In genomic region chrX:15230394-15230968, ce11 we compare ENCODE assay signal across 5 worm cellular contexts.
TF ChIP-seq lines count a peak whose summit lies in the region.

Gene H03A11.2 (minus strand): TSS chrX:15230645.

TF ChIP-seq in whole organism, L1 larva, 84 proteins besides CTCF, POLR2A, EP300 and RAD21:
- TF ChIP-seq efl-1 (optimal IDR thresholded peaks at IDR 0.05; lab: Kevin White, UChicago), result no peak
- peak in 1 of 2 experiments; percentile 84 for TF ChIP-seq efl-1 (GFP tag; optimal IDR thresholded peaks at IDR 0.05 in 1 of 2; lab: Kevin White, UChicago)
- TF ChIP-seq nhr-28 (tag; optimal IDR thresholded peaks at IDR 0.05; lab: Kevin White, UChicago), result no peak
- peak; percentile 26 for TF ChIP-seq elt-2 (tag; optimal IDR thresholded peaks at IDR 0.05; lab: Kevin White, UChicago)
- TF ChIP-seq vab-15 (tag; optimal IDR thresholded peaks at IDR 0.05; lab: Kevin White, UChicago), result no peak
- TF ChIP-seq xbp-1 (tag; optimal IDR thresholded peaks at IDR 0.05; lab: Kevin White, UChicago), result no peak

TF ChIP-seq in whole organism, L2 larva, 48 proteins besides CTCF, POLR2A, EP300 and RAD21:
- TF ChIP-seq lin-13 (GFP tag; optimal IDR thresholded peaks at IDR 0.05; lab: Kevin White, UChicago) (no peak), nhr-10 (tag; optimal IDR thresholded peaks at IDR 0.05; lab: Kevin White, UChicago) (no peak), mbf-1 (tag; optimal IDR thresholded peaks at IDR 0.05; lab: Kevin White, UChicago) (no peak), unc-55 (GFP tag; optimal IDR thresholded peaks at IDR 0.05; lab: Kevin White, UChicago) (no peak), fos-1 (tag; optimal IDR thresholded peaks at IDR 0.05; lab: Kevin White, UChicago) (peak; percentile 33), elt-1 (tag; optimal IDR thresholded peaks at IDR 0.05; lab: Kevin White, UChicago) (no peak)

TF ChIP-seq in whole organism, L3 larva, 47 proteins besides CTCF, POLR2A, EP300 and RAD21:
- TF ChIP-seq eor-1 (tag; optimal IDR thresholded peaks at IDR 0.05; lab: Kevin White, UChicago) (no peak), unc-39 (tag; optimal IDR thresholded peaks at IDR 0.05; lab: Kevin White, UChicago) (no peak), lin-39 (tag; optimal IDR thresholded peaks at IDR 0.05; lab: Kevin White, UChicago) (peak; percentile 48), skn-1 (tag; optimal IDR thresholded peaks at IDR 0.05; lab: Kevin White, UChicago) (peak; percentile 28), nhr-67 (tag; optimal IDR thresholded peaks at IDR 0.05; lab: Kevin White, UChicago) (no peak), elt-2 (tag; optimal IDR thresholded peaks at IDR 0.05; lab: Kevin White, UChicago) (peak; percentile 46), zag-1 (tag; optimal IDR thresholded peaks at IDR 0.05; lab: Kevin White, UChicago) (no peak)

TF ChIP-seq in whole organism, L4 larva, 104 proteins besides CTCF, POLR2A, EP300 and RAD21 (continues in another document):
- no peak for TF ChIP-seq mxl-3 (GFP tag; optimal IDR thresholded peaks at IDR 0.05; lab: Kevin White, UChicago)
- no peak for TF ChIP-seq lin-29 (GFP tag; IDR thresholded peaks at IDR 0.05; lab: Robert Waterston, UW)
- TF ChIP-seq attf-4 (tag; optimal IDR thresholded peaks at IDR 0.05; lab: Kevin White, UChicago), result no peak
- no peak for TF ChIP-seq zip-2 (tag; optimal IDR thresholded peaks at IDR 0.05; lab: Kevin White, UChicago)
- TF ChIP-seq spr-3 (GFP tag; optimal IDR thresholded peaks at IDR 0.05; lab: Kevin White, UChicago), result no peak
- TF ChIP-seq ztf-11 (tag; optimal IDR thresholded peaks at IDR 0.05; lab: Kevin White, UChicago), result no peak
- TF ChIP-seq egl-27 (tag; optimal IDR thresholded peaks at IDR 0.05; lab: Kevin White, UChicago), result no peak
- no peak for TF ChIP-seq T26A8.4 (GFP tag; IDR thresholded peaks at IDR 0.05; lab: Robert Waterston, UW)
- TF ChIP-seq aha-1 (tag; lab: Kevin White, UChicago), result peak; percentile 48
- no peak for TF ChIP-seq unc-39 (tag; optimal IDR thresholded peaks at IDR 0.05; lab: Kevin White, UChicago)
- TF ChIP-seq lin-39 (tag; optimal IDR thresholded peaks at IDR 0.05; lab: Kevin White, UChicago), result no peak
- TF ChIP-seq fkh-10 (GFP tag; optimal IDR thresholded peaks at IDR 0.05; lab: Kevin White, UChicago), result no peak
- TF ChIP-seq ceh-28 (tag; optimal IDR thresholded peaks at IDR 0.05; lab: Kevin White, UChicago), result no peak
- TF ChIP-seq ceh-20 (GFP tag; IDR thresholded peaks at IDR 0.05; lab: Robert Waterston, UW), result no peak
- no peak for TF ChIP-seq dmd-9 (GFP tag; IDR thresholded peaks at IDR 0.05; lab: Robert Waterston, UW)
- no peak for TF ChIP-seq lim-7 (GFP tag; IDR thresholded peaks at IDR 0.05; lab: Robert Waterston, UW)
- TF ChIP-seq skn-1 (tag; optimal IDR thresholded peaks at IDR 0.05; lab: Kevin White, UChicago), result no peak
- TF ChIP-seq nhr-25 (tag; optimal IDR thresholded peaks at IDR 0.05; lab: Kevin White, UChicago; ENCODE audit: borderline replicate concordance, insufficient read depth), result no peak
- TF ChIP-seq nhr-48 (tag; optimal IDR thresholded peaks at IDR 0.05; lab: Kevin White, UChicago), result no peak
- no peak for TF ChIP-seq duxl-1 (tag; optimal IDR thresholded peaks at IDR 0.05; lab: Kevin White, UChicago; ENCODE audit: poor library complexity)
- peak; percentile 62 for TF ChIP-seq hlh-30 (tag; optimal IDR thresholded peaks at IDR 0.05; lab: Kevin White, UChicago; ENCODE audit: insufficient read depth)
- peak; percentile 41 for TF ChIP-seq pqm-1 (tag; optimal IDR thresholded peaks at IDR 0.05; lab: Kevin White, UChicago)
- no peak for TF ChIP-seq Y48G9A.11 (GFP tag; IDR thresholded peaks at IDR 0.05; lab: Robert Waterston, UW)
- TF ChIP-seq tra-1 (GFP tag; IDR thresholded peaks at IDR 0.05; lab: Robert Waterston, UW), result 0 out of 2 replicates have a peak, but pooled peaks have one; percentile 32
- TF ChIP-seq R02D3.7 (tag; optimal IDR thresholded peaks at IDR 0.05; lab: Kevin White, UChicago), result no peak
- no peak for TF ChIP-seq daf-16 (GFP tag; optimal IDR thresholded peaks at IDR 0.05; lab: Kevin White, UChicago)
- peak; percentile 68 for TF ChIP-seq daf-16 (tag; optimal IDR thresholded peaks at IDR 0.05; lab: Kevin White, UChicago)
- TF ChIP-seq spr-1 (tag; optimal IDR thresholded peaks at IDR 0.05; lab: Kevin White, UChicago), result no peak
- no peak for TF ChIP-seq vab-7 (GFP tag; IDR thresholded peaks at IDR 0.05; lab: Robert Waterston, UW)
- no peak for TF ChIP-seq arid-1 (GFP tag; conservative IDR thresholded peaks at IDR 0.05; lab: Robert Waterston, UW)
- no peak for TF ChIP-seq hmg-1.1 (GFP tag; IDR thresholded peaks at IDR 0.05; lab: Robert Waterston, UW)
- TF ChIP-seq dve-1 (tag; optimal IDR thresholded peaks at IDR 0.05; lab: Kevin White, UChicago; ENCODE audit: insufficient read depth), result peak; percentile 9
- peak; percentile 56; the same call in 1 of the 2 replicates for TF ChIP-seq php-3 (GFP tag; IDR thresholded peaks at IDR 0.05; lab: Robert Waterston, UW)
- TF ChIP-seq ztf-7 (tag; optimal IDR thresholded peaks at IDR 0.05; lab: Kevin White, UChicago), result no peak
- TF ChIP-seq unc-130 (GFP tag; optimal IDR thresholded peaks at IDR 0.05; lab: Kevin White, UChicago), result no peak
- TF ChIP-seq ZK546.5 (tag; optimal IDR thresholded peaks at IDR 0.05; lab: Kevin White, UChicago), result no peak
- no peak for TF ChIP-seq jun-1 (tag; optimal IDR thresholded peaks at IDR 0.05; lab: Kevin White, UChicago)
- no peak for TF ChIP-seq rbr-2 (tag; optimal IDR thresholded peaks at IDR 0.05; lab: Kevin White, UChicago)
- no peak for TF ChIP-seq snpc-4 (tag; optimal IDR thresholded peaks at IDR 0.05; lab: Kevin White, UChicago)

TF ChIP-seq in whole organism, young adult, 124 proteins besides CTCF, POLR2A, EP300 and RAD21:
- no peak for TF ChIP-seq K11D2.4 (GFP tag; IDR thresholded peaks at IDR 0.05; lab: Robert Waterston, UW)
- peak; percentile 64 for TF ChIP-seq nhr-80 (tag; optimal IDR thresholded peaks at IDR 0.05; lab: Kevin White, UChicago)
